Worm (Caenorhabditis elegans) whole organism, mixed stage, embryonic: ENCODE results near the gene ZK673.1.
A peak's percentile ranks its signal among the peaks of the same experiment; 100 is the strongest.

Experiments
- M03D4.4 ChIP-seq: sonication (generic microtip); optimal IDR thresholded peaks from 2 replicates; lab custom pipeline; 2017; ENCODE audit warnings: mild to moderate bottlenecking, missing genetic modification characterization, missing compliant biosample characterization
- bed-3 ChIP-seq: fragments of 200-800 bp; sonication (Bioruptor generic); optimal IDR thresholded peaks from 3 replicates; lab custom pipeline; 2018; ENCODE audit warnings: mild to moderate bottlenecking, missing genetic modification characterization, moderate library complexity, missing compliant biosample characterization
- blmp-1 ChIP-seq: fragments of 150-350 bp; optimal IDR thresholded peaks from 2 replicates; lab custom pipeline; 2014; ENCODE audit warnings: missing biosample characterization, missing genetic modification characterization
- ceh-39 ChIP-seq: fragments of 150-350 bp; optimal IDR thresholded peaks from 2 replicates; lab custom pipeline; 2014; ENCODE audit warnings: missing biosample characterization, missing genetic modification characterization
- ceh-43 ChIP-seq: fragments of 200-800 bp; sonication (Bioruptor generic); optimal IDR thresholded peaks from 2 replicates; lab custom pipeline; 2018; ENCODE audit warnings: mild to moderate bottlenecking, missing genetic modification characterization, moderate library complexity, missing compliant biosample characterization
- ceh-83 ChIP-seq: fragments of 200-800 bp; sonication (Bioruptor generic); optimal IDR thresholded peaks from 2 replicates; lab custom pipeline; 2018; ENCODE audit warnings: mild to moderate bottlenecking, missing genetic modification characterization, missing compliant biosample characterization
- ces-1 ChIP-seq: fragments of 150-350 bp; optimal IDR thresholded peaks from 2 replicates; lab custom pipeline; 2014; ENCODE audit warnings: missing biosample characterization, missing genetic modification reagents, missing genetic modification characterization
- cnd-1 ChIP-seq: fragments of 200-800 bp; sonication (Bioruptor generic); optimal IDR thresholded peaks from 2 replicates; lab custom pipeline; 2018; ENCODE audit warnings: mild to moderate bottlenecking, missing genetic modification characterization, missing compliant biosample characterization
- drap-1 ChIP-seq: fragments of 200-800 bp; sonication (Bioruptor generic); optimal IDR thresholded peaks from 3 replicates; lab custom pipeline; 2018; ENCODE audit warnings: mild to moderate bottlenecking, missing genetic modification characterization, missing compliant biosample characterization
- elt-1 ChIP-seq: sonication (generic microtip); optimal IDR thresholded peaks from 2 replicates; lab custom pipeline; 2017; ENCODE audit warnings: missing genetic modification characterization, mild to moderate bottlenecking, missing compliant biosample characterization, antibody characterized with exemption, moderate library complexity, borderline replicate concordance; ENCODE audit not compliant: insufficient read depth
- elt-3 ChIP-seq: fragments of 150-350 bp; optimal IDR thresholded peaks from 2 replicates; lab custom pipeline; 2014; ENCODE audit warnings: missing biosample characterization, missing genetic modification characterization
- flh-1 ChIP-seq: fragments of 200-800 bp; sonication (Bioruptor generic); optimal IDR thresholded peaks from 2 replicates; lab custom pipeline; 2018; ENCODE audit warnings: mild to moderate bottlenecking, missing genetic modification characterization, moderate library complexity, missing compliant biosample characterization
- ham-2 ChIP-seq: fragments of 200-800 bp; sonication (Bioruptor generic); optimal IDR thresholded peaks from 2 replicates; lab custom pipeline; 2018; ENCODE audit warnings: mild to moderate bottlenecking, missing genetic modification characterization, missing compliant biosample characterization
- hlh-1 ChIP-seq: fragments of 150-350 bp; optimal IDR thresholded peaks from 2 replicates; lab custom pipeline; 2014; ENCODE audit warnings: missing biosample characterization, missing genetic modification reagents, missing genetic modification characterization
- lin-13 ChIP-seq: fragments of 150-350 bp; optimal IDR thresholded peaks from 2 replicates; lab custom pipeline; 2014; ENCODE audit warnings: missing biosample characterization, missing genetic modification characterization
- lin-32 ChIP-seq: fragments of 200-800 bp; sonication (Bioruptor generic); optimal IDR thresholded peaks from 2 replicates; lab custom pipeline; 2018; ENCODE audit warnings: mild to moderate bottlenecking, missing genetic modification characterization, missing compliant biosample characterization
- lsy-2 ChIP-seq: fragments of 150-350 bp; optimal IDR thresholded peaks from 2 replicates; lab custom pipeline; 2014; ENCODE audit warnings: missing biosample characterization, missing genetic modification characterization
- mab-5 ChIP-seq: fragments of 150-350 bp; optimal IDR thresholded peaks from 2 replicates; lab custom pipeline; 2014; ENCODE audit warnings: missing biosample characterization, missing genetic modification characterization
- mep-1 ChIP-seq: fragments of 150-350 bp; optimal IDR thresholded peaks from 2 replicates; lab custom pipeline; 2017; ENCODE audit warnings: missing biosample characterization, missing genetic modification reagents, missing genetic modification characterization, inconsistent platforms
- nhr-12 ChIP-seq: fragments of 150-350 bp; optimal IDR thresholded peaks from 2 replicates; lab custom pipeline; 2014; ENCODE audit warnings: missing biosample characterization, missing genetic modification characterization
- nhr-2 ChIP-seq: fragments of 150-350 bp; optimal IDR thresholded peaks from 2 replicates; lab custom pipeline; 2014; ENCODE audit warnings: missing biosample characterization, missing genetic modification characterization
- nhr-28 ChIP-seq: fragments of 150-350 bp; optimal IDR thresholded peaks from 2 replicates; lab custom pipeline; 2014; ENCODE audit warnings: missing biosample characterization, missing genetic modification characterization
- nhr-76 ChIP-seq: sonication (generic microtip); optimal IDR thresholded peaks from 2 replicates; lab custom pipeline; 2017; ENCODE audit warnings: missing biosample characterization, missing genetic modification characterization
- pha-4 ChIP-seq: fragments of 150-350 bp; optimal IDR thresholded peaks from 2 replicates; lab custom pipeline; 2018; ENCODE audit warnings: missing biosample characterization, missing genetic modification reagents, missing genetic modification characterization
- sem-2 ChIP-seq: fragments of 200-800 bp; sonication (Bioruptor generic); optimal IDR thresholded peaks from 2 replicates; lab custom pipeline; 2018; ENCODE audit warnings: mild to moderate bottlenecking, missing genetic modification characterization, missing compliant biosample characterization
- snpc-4 ChIP-seq: fragments of 150-350 bp; optimal IDR thresholded peaks from 2 replicates; lab custom pipeline; 2014; ENCODE audit warnings: missing biosample characterization, missing genetic modification characterization
- sptf-1 ChIP-seq: sonication (generic microtip); optimal IDR thresholded peaks from 2 replicates; lab custom pipeline; 2017; ENCODE audit warnings: mild to moderate bottlenecking, missing genetic modification characterization, moderate library complexity, missing compliant biosample characterization
- tbx-8 ChIP-seq: fragments of 200-800 bp; sonication (Bioruptor generic); optimal IDR thresholded peaks from 2 replicates; lab custom pipeline; 2018; ENCODE audit warnings: mild to moderate bottlenecking, missing genetic modification characterization, moderate library complexity, missing compliant biosample characterization
- unc-120 ChIP-seq: sonication (generic microtip); optimal IDR thresholded peaks from 2 replicates; lab custom pipeline; 2017; ENCODE audit warnings: missing genetic modification characterization, missing compliant biosample characterization; ENCODE audit not compliant: poor library complexity, severe bottlenecking
- unc-39 ChIP-seq: fragments of 150-350 bp; optimal IDR thresholded peaks from 2 replicates; lab custom pipeline; 2014; ENCODE audit warnings: missing biosample characterization, missing genetic modification characterization
- unc-62 ChIP-seq: fragments of 150-350 bp; optimal IDR thresholded peaks from 2 replicates; lab custom pipeline; 2014; ENCODE audit warnings: missing biosample characterization, missing genetic modification reagents, missing genetic modification characterization
- zip-8 ChIP-seq: fragments of 150-350 bp; optimal IDR thresholded peaks from 2 replicates; lab custom pipeline; 2014; ENCODE audit warnings: missing biosample characterization, missing genetic modification characterization
- ztf-11 ChIP-seq: fragments of 150-350 bp; optimal IDR thresholded peaks from 2 replicates; lab custom pipeline; 2014; ENCODE audit warnings: missing biosample characterization, missing genetic modification characterization

The ZK673.1 gene

ce11 chrII:10439976-10440375 is 3.0 kb upstream of the ZK673.1 start, which contains the start of gene E04D5.4:
TSS of gene E04D5.4 (plus strand) at chrII:10440276.
- TF ChIP-seq cnd-1 (no peak), nhr-2 (tag; lab: Kevin White, UChicago) (no peak), ces-1 (GFP tag; lab: Kevin White, UChicago) (no peak), lin-32 (no peak), hlh-1 (tag; lab: Kevin White, UChicago) (no peak), drap-1 (GFP tag; lab: Kevin White, UChicago) (no peak), tbx-8 (GFP tag; lab: Kevin White, UChicago) (no peak), unc-120 (tag; lab: Kevin White, UChicago) (no peak), lsy-2 (no peak), nhr-28 (tag; lab: Kevin White, UChicago) (no peak), snpc-4 (no peak), bed-3 (GFP tag; lab: Kevin White, UChicago) (no peak)

DNA sequence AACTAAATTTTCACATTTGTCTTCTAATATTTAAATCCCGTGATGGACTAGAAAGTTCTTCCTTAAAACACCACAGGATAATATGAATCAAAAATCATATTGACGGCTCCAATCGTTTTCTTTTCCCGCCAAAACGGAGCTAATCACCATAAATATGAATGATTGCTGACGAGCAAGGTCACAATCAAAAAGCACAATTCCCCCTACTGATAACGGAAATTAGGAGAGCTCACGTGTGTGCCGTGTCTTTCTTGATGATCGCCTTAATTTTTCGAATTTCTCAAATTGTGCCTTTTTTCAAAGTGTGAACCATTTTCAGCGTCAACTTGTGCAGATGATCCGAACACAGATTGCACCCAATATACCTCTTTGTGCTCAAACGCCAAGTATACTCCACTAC is 952 bp downstream of the ZK673.1 start:
- TF ChIP-seq nhr-12 (tag; lab: Kevin White, UChicago) (no peak), M03D4.4 (tag; lab: Kevin White, UChicago) (no peak), tbx-8 (GFP tag; lab: Kevin White, UChicago) (no peak), blmp-1 (tag; lab: Kevin White, UChicago) (no peak), ceh-43 (GFP tag; lab: Kevin White, UChicago) (no peak), lin-32 (no peak), ceh-83 (GFP tag; lab: Kevin White, UChicago) (no peak), nhr-28 (tag; lab: Kevin White, UChicago) (no peak), elt-3 (no peak), mep-1 (no peak), sptf-1 (tag; lab: Kevin White, UChicago) (no peak), ztf-11 (tag; lab: Kevin White, UChicago) (no peak), unc-120 (tag; lab: Kevin White, UChicago) (no peak), mab-5 (tag; lab: Kevin White, UChicago) (no peak), ces-1 (GFP tag; lab: Kevin White, UChicago) (no peak), sem-2 (GFP tag; lab: Kevin White, UChicago) (no peak), zip-8 (tag; lab: Kevin White, UChicago) (no peak), ceh-39 (tag; lab: Kevin White, UChicago) (no peak), bed-3 (GFP tag; lab: Kevin White, UChicago) (no peak)

ce11 chrII:10444971-10445707 is 2.2 kb downstream of the ZK673.1 start:
- TF ChIP-seq lsy-2 (peak; percentile 77), elt-3 (no peak)

ce11 chrII:10445738-10446137 is 2.8 kb downstream of the ZK673.1 start:
- TF ChIP-seq nhr-28 (tag; lab: Kevin White, UChicago) (no peak), mep-1 (no peak), hlh-1 (tag; lab: Kevin White, UChicago) (no peak), ceh-43 (GFP tag; lab: Kevin White, UChicago) (no peak), unc-39 (no peak), elt-1 (no peak), drap-1 (GFP tag; lab: Kevin White, UChicago) (no peak), lin-13 (no peak), blmp-1 (tag; lab: Kevin White, UChicago) (no peak), zip-8 (tag; lab: Kevin White, UChicago) (no peak), cnd-1 (no peak), mab-5 (tag; lab: Kevin White, UChicago) (no peak), flh-1 (GFP tag; lab: Kevin White, UChicago) (no peak)
- TF ChIP-seq, all 35 proteins: peak for 0

ce11 chrII:10446300-10446699 is 3.4 kb downstream of the ZK673.1 start:
- TF ChIP-seq lin-13: no peak

DNA sequence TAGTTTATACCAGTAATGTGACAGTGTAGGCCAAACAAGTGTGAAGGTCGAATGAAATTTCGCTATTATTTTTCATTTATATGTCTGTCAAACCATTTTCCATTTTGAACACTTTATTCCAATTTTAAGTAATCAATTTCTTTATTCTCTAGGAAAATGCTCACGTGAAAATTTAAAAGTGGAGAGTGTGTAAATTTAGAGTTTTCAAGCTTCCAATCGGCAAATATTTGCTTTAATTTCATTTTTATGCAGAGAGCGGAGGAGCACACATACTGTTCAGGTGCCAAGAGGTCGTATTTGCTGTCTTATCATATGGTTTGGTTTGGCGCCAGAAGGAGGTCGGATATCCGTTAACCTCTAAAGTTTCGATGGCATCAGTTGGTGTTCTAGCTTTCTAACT is 3.9 kb downstream of the ZK673.1 start:
- TF ChIP-seq nhr-76 (tag; lab: Kevin White, UChicago): no peak
- no peak for TF ChIP-seq ztf-11 (tag; lab: Kevin White, UChicago)
- no peak for TF ChIP-seq bed-3 (GFP tag; lab: Kevin White, UChicago)
- TF ChIP-seq flh-1 (GFP tag; lab: Kevin White, UChicago): no peak
- TF ChIP-seq unc-62: no peak
- TF ChIP-seq tbx-8 (GFP tag; lab: Kevin White, UChicago): no peak
- TF ChIP-seq nhr-28 (tag; lab: Kevin White, UChicago): no peak
- TF ChIP-seq pha-4: no peak
- TF ChIP-seq lin-13: no peak
- no peak for TF ChIP-seq ceh-43 (GFP tag; lab: Kevin White, UChicago)
- TF ChIP-seq unc-39: no peak
- TF ChIP-seq mep-1: no peak
- TF ChIP-seq lin-32: no peak
- TF ChIP-seq snpc-4: no peak
- TF ChIP-seq zip-8 (tag; lab: Kevin White, UChicago): no peak
- TF ChIP-seq ham-2 (GFP tag; lab: Kevin White, UChicago): no peak
- no peak for TF ChIP-seq ceh-83 (GFP tag; lab: Kevin White, UChicago)
- TF ChIP-seq lsy-2: no peak
